Worm (Caenorhabditis elegans) whole organism, L1 larva: Measurements from ENCODE around the gene mdf-1.

Experiments
- ama-1 ChIP-seq: fragments of 150-350 bp; optimal IDR thresholded peaks from 2 replicates; lab custom pipeline; 2014
- blmp-1 ChIP-seq: fragments of 150-350 bp; optimal IDR thresholded peaks from 2 replicates; lab custom pipeline; 2014; ENCODE audit warnings: missing biosample characterization, missing genetic modification characterization
- ceh-88 ChIP-seq: fragments of 200-800 bp; sonication (Bioruptor generic); IDR thresholded peaks from 2 replicates; pipeline ENCODE4 v1.3.6; 2022; ENCODE audit warnings: missing genetic modification characterization, missing compliant biosample characterization
- dpl-1 ChIP-seq, 3 experiments: fragments of 150-350 bp in 2 of 3; sonication (generic microtip) in 1 of 3; optimal IDR thresholded peaks; 2 replicates each; lab custom pipeline; 2014 to 2017; ENCODE audit warnings: missing biosample characterization in 3 of 3, missing genetic modification characterization in 3 of 3, missing genetic modification reagents in 3 of 3
- egl-27 ChIP-seq, 2 experiments: fragments of 150-350 bp in 1 of 2; sonication (generic microtip); optimal IDR thresholded peaks; 3 replicates each; lab custom pipeline; 2017 to 2018; ENCODE audit warnings: missing biosample characterization in 2 of 2, missing genetic modification characterization in 2 of 2, missing genetic modification reagents in 2 of 2
- lin-35 ChIP-seq, 2 experiments: fragments of 150-350 bp; optimal IDR thresholded peaks; 2 replicates each; lab custom pipeline; 2014; ENCODE audit warnings: missing biosample characterization in 2 of 2, missing genetic modification characterization in 2 of 2, missing genetic modification reagents in 2 of 2
- lsy-2 ChIP-seq, 2 experiments: fragments of 150-350 bp; optimal IDR thresholded peaks; 2 replicates each; lab custom pipeline; 2014; ENCODE audit warnings: missing biosample characterization in 2 of 2, missing genetic modification characterization in 2 of 2
- nhr-11 ChIP-seq: fragments of 150-350 bp; optimal IDR thresholded peaks from 2 replicates; lab custom pipeline; 2014; ENCODE audit warnings: missing biosample characterization, missing genetic modification characterization
- nhr-237 ChIP-seq: fragments of 150-350 bp; optimal IDR thresholded peaks from 2 replicates; lab custom pipeline; 2014; ENCODE audit warnings: missing biosample characterization, missing genetic modification characterization
- nhr-47 ChIP-seq: sonication (generic microtip); optimal IDR thresholded peaks from 2 replicates; lab custom pipeline; 2016; ENCODE audit warnings: mild to moderate bottlenecking, missing genetic modification characterization, moderate library complexity, missing compliant biosample characterization
- pqm-1 ChIP-seq: sonication (generic microtip); optimal IDR thresholded peaks from 3 replicates; lab custom pipeline; 2017; ENCODE audit warnings: missing biosample characterization, missing genetic modification characterization
- snpc-4 ChIP-seq: fragments of 150-350 bp; optimal IDR thresholded peaks from 2 replicates; lab custom pipeline; 2014; ENCODE audit warnings: missing biosample characterization, missing genetic modification characterization
- ztf-11 ChIP-seq, 2 experiments: sonication (generic microtip); optimal IDR thresholded peaks; 2 replicates each; lab custom pipeline; 2016 to 2017; ENCODE audit warnings: missing genetic modification characterization in 2 of 2, missing biosample characterization in 1 of 2, missing compliant biosample characterization in 1 of 2

DNA sequence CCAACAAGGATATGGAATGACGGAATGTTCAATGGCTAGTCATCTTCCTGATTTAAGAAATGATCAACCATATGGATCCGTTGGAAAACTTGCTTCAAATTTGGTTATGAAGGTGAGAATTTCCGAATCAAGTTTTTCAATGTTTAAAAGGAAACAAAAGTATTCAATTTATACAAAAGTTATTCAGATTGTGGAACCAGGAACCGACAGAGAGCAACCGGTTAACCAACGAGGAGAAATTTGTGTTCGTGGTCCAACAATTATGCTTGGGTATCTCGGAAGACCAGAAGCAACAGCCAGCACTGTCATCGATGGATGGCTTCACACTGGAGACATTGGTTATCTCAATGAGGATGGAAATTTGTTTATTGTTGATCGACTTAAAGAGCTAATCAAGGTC is 34.4 kb downstream of the mdf-1 start:
- TF ChIP-seq pqm-1 = no peak
- TF ChIP-seq lsy-2 (tag; optimal IDR thresholded peaks at IDR 0.05; lab: Kevin White, UChicago) = no peak
- no peak for TF ChIP-seq lin-35 (GFP tag; optimal IDR thresholded peaks at IDR 0.05; lab: Kevin White, UChicago)
- TF ChIP-seq egl-27 (tag; optimal IDR thresholded peaks at IDR 0.05; lab: Kevin White, UChicago) = no peak
- TF ChIP-seq snpc-4 (tag; lab: Kevin White, UChicago) = no peak
- no peak for TF ChIP-seq nhr-11
- TF ChIP-seq dpl-1 (GFP tag; optimal IDR thresholded peaks at IDR 0.05; lab: Kevin White, UChicago) = no peak
- no peak for TF ChIP-seq ztf-11 (tag; optimal IDR thresholded peaks at IDR 0.05; lab: Kevin White, UChicago)
- TF ChIP-seq nhr-237 (tag; lab: Kevin White, UChicago) = no peak
- no peak for TF ChIP-seq nhr-47 (tag; lab: Kevin White, UChicago)
- TF ChIP-seq blmp-1 (tag; lab: Kevin White, UChicago) = no peak
- no peak for TF ChIP-seq ceh-88 (GFP tag; lab: Robert Waterston, UW)
- no peak for TF ChIP-seq ama-1 (lab: Kevin White, UChicago)
